Worm (Caenorhabditis elegans): ENCODE results near the gene C17C3.5.

The C17C3.5 gene

ce11 chrII:5599326-5600044, 47.9 kb downstream of the C17C3.5 start, which contains the start of gene C17G10.10:
C17G10.10 (minus strand) TSS chrII:5599376.
- TF ChIP-seq nhr-85 (tag) (peak; percentile 92), lin-14 (GFP tag; optimal IDR thresholded peaks at IDR 0.05) (peak; percentile 82), Y116A8C.19 (tag; optimal IDR thresholded peaks at IDR 0.05; ENCODE audit: borderline replicate concordance) (no peak), aly-2 (tag; optimal IDR thresholded peaks at IDR 0.05) (peak; percentile 78), mef-2 (tag; optimal IDR thresholded peaks at IDR 0.05) (no peak), lin-39 (tag; optimal IDR thresholded peaks at IDR 0.05) (peak; percentile 68), fkh-10 (GFP tag; optimal IDR thresholded peaks at IDR 0.05) (no peak), unc-130 (tag; optimal IDR thresholded peaks at IDR 0.05) (peak; percentile 60), snpc-4 (tag; optimal IDR thresholded peaks at IDR 0.05) (peak; percentile 99), ceh-90 (tag; optimal IDR thresholded peaks at IDR 0.05) (no peak), dpl-1 (GFP tag; optimal IDR thresholded peaks at IDR 0.05) (peak; percentile 35 to 55 (median 40)), egl-27 (tag; optimal IDR thresholded peaks at IDR 0.05) (no peak), aha-1 (tag; optimal IDR thresholded peaks at IDR 0.05) (no peak), vab-15 (tag; optimal IDR thresholded peaks at IDR 0.05) (no peak), nhr-12 (tag; optimal IDR thresholded peaks at IDR 0.05) (no peak), pag-3 (tag; optimal IDR thresholded peaks at IDR 0.05; ENCODE audit: borderline replicate concordance, insufficient read depth) (no peak), nhr-90 (tag; optimal IDR thresholded peaks at IDR 0.05; ENCODE audit: poor library complexity) (peak; percentile 93), sptf-1 (tag; optimal IDR thresholded peaks at IDR 0.05) (no peak), tbx-2 (tag; optimal IDR thresholded peaks at IDR 0.05) (peak; percentile 73), tlp-1 (tag; optimal IDR thresholded peaks at IDR 0.05) (no peak), ceh-82 (tag; optimal IDR thresholded peaks at IDR 0.05) (peak; percentile 62 to 76 (median 67)), efl-1 (optimal IDR thresholded peaks at IDR 0.05) (peak; percentile 50 to 73), efl-1 (GFP tag; optimal IDR thresholded peaks at IDR 0.05 in 1 of 2) (peak; percentile 49 to 96), nhr-47 (tag; optimal IDR thresholded peaks at IDR 0.05) (peak; percentile 86), mep-1 (tag; optimal IDR thresholded peaks at IDR 0.05) (peak; percentile 60), hpl-2 (GFP tag; optimal IDR thresholded peaks at IDR 0.05) (peak; percentile 57), fkh-4 (tag; optimal IDR thresholded peaks at IDR 0.05; ENCODE audit: borderline replicate concordance) (no peak), C16A3.4 (tag; optimal IDR thresholded peaks at IDR 0.05) (peak; percentile 45), egl-13 (tag; optimal IDR thresholded peaks at IDR 0.05) (peak; percentile 6), dsc-1 (tag; optimal IDR thresholded peaks at IDR 0.05) (peak; percentile 77), efl-3 (GFP tag; optimal IDR thresholded peaks at IDR 0.05) (peak; percentile 4), zag-1 (tag; optimal IDR thresholded peaks at IDR 0.05) (no peak), nhr-237 (tag; optimal IDR thresholded peaks at IDR 0.05) (no peak), snu-23 (GFP tag; optimal IDR thresholded peaks at IDR 0.05) (peak; percentile 86), nhr-77 (tag; optimal IDR thresholded peaks at IDR 0.05) (peak; percentile 52), pax-3 (tag; optimal IDR thresholded peaks at IDR 0.05) (peak; percentile 19), lin-15B (tag; optimal IDR thresholded peaks at IDR 0.05) (no peak), nhr-19 (GFP tag; conservative IDR thresholded peaks at IDR 0.05) (peak; percentile 88), swsn-7 (tag; optimal IDR thresholded peaks at IDR 0.05) (peak; percentile 83), zip-4 (GFP tag; optimal IDR thresholded peaks at IDR 0.05) (peak; percentile 43), blmp-1 (tag; optimal IDR thresholded peaks at IDR 0.05) (peak; percentile 34), mab-9 (GFP tag; IDR thresholded peaks at IDR 0.05) (no peak), elt-3 (tag; optimal IDR thresholded peaks at IDR 0.05) (peak in 5 of 6 experiments; percentile 3 to 79 (median 48)), unc-98 (GFP tag; IDR thresholded peaks at IDR 0.05) (no peak), C04F5.9 (tag; optimal IDR thresholded peaks at IDR 0.05) (peak; percentile 30), C34B4.2 (tag; optimal IDR thresholded peaks at IDR 0.05) (no peak), hlh-4 (tag; optimal IDR thresholded peaks at IDR 0.05) (no peak), sup-37 (GFP tag; optimal IDR thresholded peaks at IDR 0.05) (peak; percentile 75), ceh-63 (GFP tag; optimal IDR thresholded peaks at IDR 0.05) (no peak), ztf-11 (tag; optimal IDR thresholded peaks at IDR 0.05) (no peak), fos-1 (tag; optimal IDR thresholded peaks at IDR 0.05) (peak; percentile 65), lsy-2 (tag; optimal IDR thresholded peaks at IDR 0.05) (peak; percentile 54 to 70)

Data from whole organism, L1 larva.